Fruit fly (Drosophila melanogaster) whole organism, wandering third instar larva: ENCODE results near the gene gzl.

Source experiments
- Abd-B ChIP-seq: fragments of >200 bp; optimal IDR thresholded peaks from 2 replicates; lab custom pipeline; 2017; ENCODE audit warnings: missing biosample characterization, missing genetic modification characterization
- CG32264 ChIP-seq: fragments of 200-800 bp; sonication (Bioruptor generic); optimal IDR thresholded peaks from 2 replicates; lab custom pipeline; 2016; ENCODE audit warnings: missing biosample characterization, missing genetic modification characterization
- CG9705 ChIP-seq: fragments of 200-800 bp; sonication (Bioruptor generic); optimal IDR thresholded peaks from 2 replicates; lab custom pipeline; 2018; ENCODE audit warnings: missing biosample characterization, mild to moderate bottlenecking, missing genetic modification characterization
- CrebA ChIP-seq: fragments of 200-800 bp; sonication (Bioruptor generic); optimal IDR thresholded peaks from 2 replicates; lab custom pipeline; 2016; ENCODE audit warnings: missing biosample characterization, mild to moderate bottlenecking, missing genetic modification characterization, borderline replicate concordance
- Dfd ChIP-seq: fragments of >200 bp; optimal IDR thresholded peaks from 2 replicates; lab custom pipeline; 2017; ENCODE audit warnings: missing biosample characterization, missing genetic modification characterization
- Dif ChIP-seq: fragments of 200-275, 200-300 bp; sonication (Bioruptor generic); optimal IDR thresholded peaks from 2 replicates; lab custom pipeline; 2018; ENCODE audit warnings: missing biosample characterization, missing genetic modification characterization; ENCODE audit not compliant: partially characterized antibody
- GATAd ChIP-seq: sonication (Bioruptor generic); optimal IDR thresholded peaks from 2 replicates; lab custom pipeline; 2016; ENCODE audit warnings: missing biosample characterization, missing genetic modification characterization
- HLH106 ChIP-seq: fragments of 200-800 bp; optimal IDR thresholded peaks from 3 replicates; lab custom pipeline; 2019; ENCODE audit warnings: missing biosample characterization, mild to moderate bottlenecking, missing genetic modification characterization, moderate library complexity
- Hnf4 ChIP-seq: fragments of 200-800 bp; sonication (Bioruptor generic); optimal IDR thresholded peaks from 2 replicates; lab custom pipeline; 2016; ENCODE audit warnings: missing biosample characterization, mild to moderate bottlenecking, missing genetic modification characterization
- Hr78 ChIP-seq: fragments of >200 bp; optimal IDR thresholded peaks from 2 replicates; lab custom pipeline; 2017; ENCODE audit warnings: missing biosample characterization, missing genetic modification characterization
- Hr83 ChIP-seq: fragments of 200-300 bp; sonication (Bioruptor generic); optimal IDR thresholded peaks from 2 replicates; lab custom pipeline; 2016; ENCODE audit warnings: missing biosample characterization, mild to moderate bottlenecking, missing genetic modification characterization, moderate library complexity; ENCODE audit not compliant: poor library complexity, severe bottlenecking
- Jra ChIP-seq: sonication (Bioruptor generic); optimal IDR thresholded peaks from 2 replicates; lab custom pipeline; 2016; ENCODE audit warnings: missing biosample characterization, missing genetic modification characterization
- Mio ChIP-seq: sonication (Bioruptor generic); optimal IDR thresholded peaks from 2 replicates; lab custom pipeline; 2016; ENCODE audit warnings: missing biosample characterization, missing genetic modification characterization
- Myc ChIP-seq: fragments of >200 bp; optimal IDR thresholded peaks from 2 replicates; lab custom pipeline; 2017
- N ChIP-seq: fragments of >200 bp; optimal IDR thresholded peaks from 2 replicates; lab custom pipeline; 2018; ENCODE audit warnings: missing biosample characterization, missing external identifiers, missing genetic modification characterization
- OdsH ChIP-seq: fragments of 200-800 bp; sonication (Bioruptor generic); optimal IDR thresholded peaks from 2 replicates; lab custom pipeline; 2016; ENCODE audit warnings: missing biosample characterization, mild to moderate bottlenecking, missing genetic modification characterization
- Rel ChIP-seq, 2 experiments: fragments of 200-800 bp; sonication (Bioruptor generic) in 1 of 2; optimal IDR thresholded peaks; 2 replicates in 1 of 2; 3 replicates in 1 of 2; lab custom pipeline; 2016 to 2019; ENCODE audit warnings: mild to moderate bottlenecking in 2 of 2, missing biosample characterization in 2 of 2, missing genetic modification characterization in 2 of 2, moderate library complexity in 1 of 2
- Sp1 ChIP-seq: fragments of 200-800 bp; sonication (Bioruptor generic); optimal IDR thresholded peaks from 3 replicates; lab custom pipeline; 2019; ENCODE audit warnings: missing biosample characterization, mild to moderate bottlenecking, missing genetic modification characterization, moderate library complexity
- Vsx2 ChIP-seq: fragments of 200-300, 225-300 bp; sonication (Bioruptor generic); optimal IDR thresholded peaks from 2 replicates; lab custom pipeline; 2018; ENCODE audit warnings: missing biosample characterization, missing genetic modification characterization; ENCODE audit not compliant: partially characterized antibody
- br ChIP-seq: fragments of 200-800 bp; sonication (Bioruptor generic); optimal IDR thresholded peaks from 2 replicates; lab custom pipeline; 2016; ENCODE audit warnings: missing biosample characterization, missing genetic modification characterization
- brk ChIP-seq: fragments of 200-800 bp; sonication (Bioruptor generic); optimal IDR thresholded peaks from 2 replicates; lab custom pipeline; 2016; ENCODE audit warnings: missing biosample characterization, mild to moderate bottlenecking, missing genetic modification characterization
- dl ChIP-seq, 2 experiments: fragments of 175-275, 200-275 bp in 1 of 2; fragments of 200-275 bp in 1 of 2; sonication (Bioruptor generic); optimal IDR thresholded peaks; lab custom pipeline; 2018; ENCODE audit warnings: mild to moderate bottlenecking in 2 of 2, missing biosample characterization in 2 of 2, missing genetic modification characterization in 2 of 2, moderate library complexity in 2 of 2; ENCODE audit not compliant: partially characterized antibody in 2 of 2, insufficient read depth in 1 of 2
- dmrt93B ChIP-seq: fragments of 200-800 bp; sonication (Bioruptor generic); optimal IDR thresholded peaks from 2 replicates; lab custom pipeline; 2018; ENCODE audit warnings: missing biosample characterization, mild to moderate bottlenecking, missing genetic modification characterization
- dsf ChIP-seq: sonication (Bioruptor generic); optimal IDR thresholded peaks from 2 replicates; lab custom pipeline; 2016; ENCODE audit warnings: missing biosample characterization, missing genetic modification characterization, borderline replicate concordance
- ey ChIP-seq: fragments of 200-800 bp; sonication (Bioruptor generic); optimal IDR thresholded peaks from 2 replicates; lab custom pipeline; 2016; ENCODE audit warnings: missing biosample characterization, missing genetic modification characterization
- foxo ChIP-seq, 2 experiments: fragments of 200-800 bp; sonication (Bioruptor generic); optimal IDR thresholded peaks; 2 replicates in 1 of 2; 3 replicates in 1 of 2; lab custom pipeline; 2016 to 2017; ENCODE audit warnings: missing biosample characterization in 2 of 2, missing genetic modification characterization in 2 of 2
- fru ChIP-seq: fragments of 200-800 bp; sonication (Bioruptor generic); optimal IDR thresholded peaks from 3 replicates; lab custom pipeline; 2016; ENCODE audit warnings: missing biosample characterization, mild to moderate bottlenecking, missing genetic modification characterization
- h ChIP-seq: fragments of 200-800 bp; sonication (Bioruptor generic); optimal IDR thresholded peaks from 3 replicates; lab custom pipeline; 2016; ENCODE audit warnings: missing biosample characterization, mild to moderate bottlenecking, missing genetic modification characterization
- jim ChIP-seq: fragments of 175-275, 200-325 bp; sonication (Bioruptor generic); optimal IDR thresholded peaks from 2 replicates; lab custom pipeline; 2016; ENCODE audit warnings: missing biosample characterization, mild to moderate bottlenecking, missing genetic modification characterization
- lola ChIP-seq: fragments of >200 bp; optimal IDR thresholded peaks from 2 replicates; lab custom pipeline; 2017; ENCODE audit warnings: missing biosample characterization, missing genetic modification characterization
- pan ChIP-seq: fragments of >200 bp; optimal IDR thresholded peaks from 2 replicates; lab custom pipeline; 2017
- psq ChIP-seq: fragments of 200-800 bp; sonication (Bioruptor generic); optimal IDR thresholded peaks from 3 replicates; lab custom pipeline; 2017; ENCODE audit warnings: missing biosample characterization, mild to moderate bottlenecking, missing genetic modification characterization, moderate library complexity
- rgr ChIP-seq: fragments of 200-800 bp; sonication (Bioruptor generic); optimal IDR thresholded peaks from 3 replicates; lab custom pipeline; 2016; ENCODE audit warnings: missing biosample characterization, mild to moderate bottlenecking, missing genetic modification characterization
- sage ChIP-seq: fragments of 200-800 bp; sonication (Bioruptor generic); optimal IDR thresholded peaks from 2 replicates; lab custom pipeline; 2016; ENCODE audit warnings: missing biosample characterization, mild to moderate bottlenecking, missing genetic modification characterization
- sv ChIP-seq: fragments of 200-800 bp; sonication (Bioruptor generic); optimal IDR thresholded peaks from 3 replicates; lab custom pipeline; 2016; ENCODE audit warnings: missing biosample characterization, missing genetic modification characterization
- tai ChIP-seq: sonication (Bioruptor generic); optimal IDR thresholded peaks from 2 replicates; lab custom pipeline; 2016; ENCODE audit warnings: missing biosample characterization, missing genetic modification characterization
- usp ChIP-seq: fragments of >200 bp; optimal IDR thresholded peaks from 2 replicates; lab custom pipeline; 2017; ENCODE audit warnings: missing biosample characterization, missing genetic modification characterization
- woc ChIP-seq: sonication (Bioruptor generic); optimal IDR thresholded peaks from 2 replicates; lab custom pipeline; 2016; ENCODE audit warnings: missing biosample characterization, mild to moderate bottlenecking, missing genetic modification characterization

The gzl gene

dm6 chr3R:6423984-6424602 lies 41.4 kb downstream of the gzl start:
- peak; percentile 97 for TF ChIP-seq Sp1 (GFP tag; lab: Kevin White, UChicago)
- TF ChIP-seq dsf (GFP tag; lab: Kevin White, UChicago) = peak; percentile 89
- TF ChIP-seq pan (lab: Kevin White, UChicago) = no peak
- TF ChIP-seq Hr83 = peak; percentile 24
- peak; percentile 95 for TF ChIP-seq Jra
- TF ChIP-seq fru (GFP tag; lab: Kevin White, UChicago) = peak; percentile 99
- TF ChIP-seq rgr (GFP tag; lab: Kevin White, UChicago) = peak; percentile 99
- peak; percentile 65 for TF ChIP-seq Dfd (GFP tag; lab: Kevin White, UChicago)
- TF ChIP-seq tai (GFP tag; lab: Kevin White, UChicago) = peak; percentile 97
- TF ChIP-seq GATAd (GFP tag; lab: Kevin White, UChicago) = peak; percentile 66
- TF ChIP-seq Mio = peak; percentile 89
- peak; percentile 97 for TF ChIP-seq Hnf4
- no peak for TF ChIP-seq Myc (lab: Kevin White, UChicago)
- TF ChIP-seq brk = peak; percentile 97
- TF ChIP-seq OdsH (GFP tag; lab: Kevin White, UChicago) = peak; percentile 99
- peak; percentile 99 for TF ChIP-seq psq (GFP tag; lab: Kevin White, UChicago)
- no peak for TF ChIP-seq Abd-B (GFP tag; lab: Kevin White, UChicago)
- TF ChIP-seq usp (GFP tag; lab: Kevin White, UChicago) = no peak
- peak; percentile 95 for TF ChIP-seq CrebA (GFP tag; lab: Kevin White, UChicago)
- no peak for TF ChIP-seq lola
- peak; percentile 14 to 57 for TF ChIP-seq dl (GFP tag; optimal IDR thresholded peaks at IDR 0.05; lab: Kevin White, UChicago; ENCODE audit: insufficient read depth in 1 of 2, partially characterized antibody in 2 of 2)
- TF ChIP-seq Rel (GFP tag; optimal IDR thresholded peaks at IDR 0.05; lab: Kevin White, UChicago) = peak; percentile 94
- peak; percentile 81 for TF ChIP-seq Rel (tag; optimal IDR thresholded peaks at IDR 0.05; lab: Kevin White, UChicago)
- peak; percentile 99 for TF ChIP-seq woc
- peak; percentile 94 for TF ChIP-seq CG9705
- TF ChIP-seq Dif (GFP tag; lab: Kevin White, UChicago) = peak; percentile 45
- peak; percentile 97 for TF ChIP-seq CG32264
- no peak for TF ChIP-seq Hr78
- TF ChIP-seq br = peak; percentile 99
- peak; percentile 99 for TF ChIP-seq h
- TF ChIP-seq sage (GFP tag; lab: Kevin White, UChicago) = peak; percentile 96
- TF ChIP-seq ey (GFP tag; lab: Kevin White, UChicago) = peak; percentile 99
- no peak for TF ChIP-seq Vsx2 (GFP tag; lab: Kevin White, UChicago)
- peak; percentile 95 to 99 for TF ChIP-seq foxo (GFP tag; optimal IDR thresholded peaks at IDR 0.05; lab: Kevin White, UChicago)
- peak; percentile 73 for TF ChIP-seq sv (GFP tag; lab: Kevin White, UChicago)
- TF ChIP-seq N = no peak
- TF ChIP-seq HLH106 = peak; percentile 98
- no peak for TF ChIP-seq jim (GFP tag; lab: Kevin White, UChicago)
- peak; percentile 95 for TF ChIP-seq dmrt93B (GFP tag; lab: Kevin White, UChicago)

dm6 chr3R:6425454-6426156 lies 42.9 kb downstream of the gzl start:
- TF ChIP-seq OdsH (GFP tag; lab: Kevin White, UChicago) (peak; percentile 60), HLH106 (peak; percentile 22), fru (GFP tag; lab: Kevin White, UChicago) (peak; percentile 69), CrebA (GFP tag; lab: Kevin White, UChicago) (no peak), Sp1 (GFP tag; lab: Kevin White, UChicago) (peak; percentile 57), Mio (no peak), sv (GFP tag; lab: Kevin White, UChicago) (no peak), h (peak; percentile 44), usp (GFP tag; lab: Kevin White, UChicago) (no peak), dmrt93B (GFP tag; lab: Kevin White, UChicago) (peak; percentile 4), tai (GFP tag; lab: Kevin White, UChicago) (peak; percentile 29), rgr (GFP tag; lab: Kevin White, UChicago) (peak; percentile 51), ey (GFP tag; lab: Kevin White, UChicago) (peak; percentile 56), woc (peak; percentile 58), foxo (GFP tag; optimal IDR thresholded peaks at IDR 0.05; lab: Kevin White, UChicago) (peak in 1 of 2 experiments; percentile 57), jim (GFP tag; lab: Kevin White, UChicago) (no peak), Hr83 (no peak), Hnf4 (peak; percentile 9), Hr78 (no peak)
